Fruit fly (Drosophila melanogaster) whole organism, larva: ENCODE measurements around the gene CG33177.

ENCODE experiments used
- noc ChIP-seq: fragments of 200-800 bp; sonication (Bioruptor generic); optimal IDR thresholded peaks from 3 replicates; lab custom pipeline; 2019; ENCODE audit warnings: missing biosample characterization, mild to moderate bottlenecking, missing genetic modification characterization, moderate library complexity

Gene CG33177

dm6 chrX:15075485-15076037 lies 5.6 kb upstream of the CG33177 start:
- no peak for TF ChIP-seq noc (tag; lab: Kevin White, UChicago)

- TF ChIP-seq noc (tag; lab: Kevin White, UChicago), result no peak
Observed at dm6 chrX:15076038-15076575, 5.1 kb upstream of the CG33177 start, which contains the start of gene Lsd-2. TSS of gene Lsd-2 (minus strand) at chrX:15076220.

- TF ChIP-seq noc (tag; lab: Kevin White, UChicago), result no peak
Observed at dm6 chrX:15076606-15077005, 4.6 kb upstream of the CG33177 start.

dm6 chrX:15077576-15078136 lies 3.5 kb upstream of the CG33177 start:
- no peak for TF ChIP-seq noc (tag; lab: Kevin White, UChicago)

dm6 chrX:15078394-15078793 lies 2.8 kb upstream of the CG33177 start:
- TF ChIP-seq noc (tag; lab: Kevin White, UChicago), result no peak

- TF ChIP-seq noc (tag; lab: Kevin White, UChicago), result peak; percentile 59
Observed at dm6 chrX:15079163-15079809, 1.9 kb upstream of the CG33177 start.

dm6 chrX:15079945-15080344 lies 1.2 kb upstream of the CG33177 start:
- no peak for TF ChIP-seq noc (tag; lab: Kevin White, UChicago)

- no peak for TF ChIP-seq noc (tag; lab: Kevin White, UChicago)
Observed at dm6 chrX:15082681-15083080, 1.5 kb downstream of the CG33177 start, which contains the start of gene CG33178. TSS of gene CG33178 (plus strand) at chrX:15082827.

- peak; percentile 87 for TF ChIP-seq noc (tag; lab: Kevin White, UChicago)
Observed at dm6 chrX:15084580-15085138, 3.5 kb downstream of the CG33177 start, which contains the start of gene Cox17. TSS of gene Cox17 (minus strand) at chrX:15084699.

dm6 chrX:15085777-15086510 lies 4.8 kb downstream of the CG33177 start, which contains the start of the genes CG15027 and Dbct:
TSS of gene CG15027 (minus strand) at chrX:15085827.
TSS of gene Dbct (plus strand) at chrX:15086125.
- TF ChIP-seq noc (tag; lab: Kevin White, UChicago), result peak; percentile 82

- TF ChIP-seq noc (tag; lab: Kevin White, UChicago), result no peak
Observed at dm6 chrX:15089146-15089698, 8.1 kb downstream of the CG33177 start, which contains the start of gene Rab3-GEF. TSS of gene Rab3-GEF (plus strand) at chrX:15089682.

- TF ChIP-seq noc (tag; lab: Kevin White, UChicago), result no peak
Observed at dm6 chrX:15090371-15090770, 9.2 kb downstream of the CG33177 start.

dm6 chrX:15091159-15091558 lies 10.0 kb downstream of the CG33177 start:
- no peak for TF ChIP-seq noc (tag; lab: Kevin White, UChicago)

dm6 chrX:15095942-15096341 lies 14.8 kb downstream of the CG33177 start, which contains the start of gene CG9072:
TSS of gene CG9072 (minus strand) at chrX:15096042.
- TF ChIP-seq noc (tag; lab: Kevin White, UChicago), result no peak

- no peak for TF ChIP-seq noc (tag; lab: Kevin White, UChicago)
Observed at dm6 chrX:15111888-15112287, 30.7 kb downstream of the CG33177 start.
